Worm (Caenorhabditis elegans) whole organism, midembryonic: ENCODE results near the gene coa-3.

Experiments used
- klf-2 ChIP-seq: fragments of 200-800 bp; sonication (Bioruptor generic); conservative IDR thresholded peaks from 2 replicates; pipeline ENCODE4 v1.3.6; 2022; ENCODE audit warnings: missing genetic modification reagents, missing genetic modification characterization, missing compliant biosample characterization
- ztf-23 ChIP-seq: fragments of 200-800 bp; sonication (Bioruptor generic); IDR thresholded peaks from 2 replicates; pipeline ENCODE4 v1.3.6; 2022; ENCODE audit warnings: missing genetic modification reagents, missing genetic modification characterization, missing compliant biosample characterization

ce11 chrII:4571868-4572267 lies 30.6 kb downstream of the coa-3 start, which contains the start of gene vab-1:
- TF ChIP-seq klf-2 (GFP tag; lab: Robert Waterston, UW), result no peak
- TF ChIP-seq ztf-23, result no peak
